Worm (Caenorhabditis elegans) whole organism, L4 larva: Measurements from ENCODE around the gene scrm-7.

Experiments
- D1046.2 ChIP-seq: fragments of 200-800 bp; sonication (Bioruptor generic); IDR thresholded peaks from 2 replicates; pipeline ENCODE4 v1.3.6; 2022; ENCODE audit warnings: missing genetic modification characterization, missing compliant biosample characterization
- F26F4.8 ChIP-seq: fragments of 200-800 bp; sonication (Bioruptor generic); conservative IDR thresholded peaks from 2 replicates; pipeline ENCODE4 v1.3.6; 2022; ENCODE audit warnings: missing genetic modification characterization, missing compliant biosample characterization
- F44E2.7 ChIP-seq: fragments of 200-800 bp; sonication (Bioruptor generic); IDR thresholded peaks from 2 replicates; pipeline ENCODE4 v2.1.2; 2022; ENCODE audit warnings: missing genetic modification characterization, missing compliant biosample characterization
- T26A8.4 ChIP-seq: fragments of 200-800 bp; sonication (Bioruptor generic); IDR thresholded peaks from 2 replicates; pipeline ENCODE4 v1.3.6; 2022; ENCODE audit warnings: missing genetic modification characterization, missing compliant biosample characterization
- ZK337.2 ChIP-seq: fragments of 200-800 bp; sonication (Bioruptor generic); IDR thresholded peaks from 2 replicates; pipeline ENCODE4 v1.3.6; 2022; ENCODE audit warnings: missing genetic modification reagents, missing genetic modification characterization, missing compliant biosample characterization
- ZK546.5 ChIP-seq, 2 experiments: sonication (generic microtip); optimal IDR thresholded peaks; 2 replicates each; lab custom pipeline; 2017; ENCODE audit warnings: missing biosample characterization in 2 of 2, missing genetic modification characterization in 2 of 2
- aha-1 ChIP-seq: fragments of 150-350 bp; peaks from one replicate; lab custom pipeline; 2014; ENCODE audit warnings: missing biosample characterization, missing genetic modification characterization
- aly-2 ChIP-seq: sonication (generic microtip); optimal IDR thresholded peaks from 2 replicates; lab custom pipeline; 2018; ENCODE audit warnings: missing biosample characterization, missing genetic modification characterization
- ama-1 ChIP-seq: fragments of 150-350 bp; optimal IDR thresholded peaks from 2 replicates; lab custom pipeline; 2014; ENCODE audit warnings: inconsistent platforms, mixed read lengths
- ceh-20 ChIP-seq: fragments of 200-800 bp; sonication (Bioruptor generic); IDR thresholded peaks from 2 replicates; pipeline ENCODE4 v1.3.6; 2022; ENCODE audit warnings: missing genetic modification reagents, missing genetic modification characterization, missing compliant biosample characterization
- ceh-28 ChIP-seq: fragments of 150-350 bp; optimal IDR thresholded peaks from 2 replicates; lab custom pipeline; 2014; ENCODE audit warnings: missing biosample characterization, missing genetic modification reagents, missing genetic modification characterization
- ceh-32 ChIP-seq: sonication (generic microtip); optimal IDR thresholded peaks from 2 replicates; lab custom pipeline; 2016; ENCODE audit warnings: mild to moderate bottlenecking, missing genetic modification characterization, missing compliant biosample characterization; ENCODE audit not compliant: poor library complexity
- ceh-44 ChIP-seq: fragments of 200-800 bp; sonication (Bioruptor generic); IDR thresholded peaks from 2 replicates; pipeline ENCODE4 v1.3.6; 2022; ENCODE audit warnings: missing genetic modification reagents, missing genetic modification characterization, missing compliant biosample characterization
- ceh-82 ChIP-seq: sonication (generic microtip); optimal IDR thresholded peaks from 2 replicates; lab custom pipeline; 2017; ENCODE audit warnings: missing biosample characterization, missing genetic modification characterization
- daf-16 ChIP-seq, 3 experiments: sonication (generic microtip); optimal IDR thresholded peaks; 2 replicates each; lab custom pipeline; 2016 to 2017; ENCODE audit warnings: missing genetic modification characterization in 3 of 3, missing genetic modification reagents in 3 of 3, mild to moderate bottlenecking in 2 of 3, missing compliant biosample characterization in 2 of 3, missing biosample characterization in 1 of 3, moderate library complexity in 1 of 3
- daf-19 ChIP-seq: fragments of 200-800 bp; sonication (Bioruptor generic); conservative IDR thresholded peaks from 2 replicates; pipeline ENCODE4 v1.3.6; 2022; ENCODE audit warnings: missing genetic modification characterization, missing compliant biosample characterization
- dmd-9 ChIP-seq: fragments of 200-800 bp; sonication (Bioruptor generic); IDR thresholded peaks from 2 replicates; pipeline ENCODE4 v1.3.6; 2022; ENCODE audit warnings: missing genetic modification reagents, missing genetic modification characterization, missing compliant biosample characterization
- dpl-1 ChIP-seq: fragments of 150-350 bp; optimal IDR thresholded peaks from 2 replicates; lab custom pipeline; 2014; ENCODE audit warnings: missing biosample characterization, missing genetic modification reagents, missing genetic modification characterization
- jun-1 ChIP-seq: fragments of 150-350 bp; optimal IDR thresholded peaks from 2 replicates; lab custom pipeline; 2014; ENCODE audit warnings: missing biosample characterization, missing genetic modification reagents, missing genetic modification characterization
- lim-7 ChIP-seq: fragments of 200-800 bp; sonication (Bioruptor generic); IDR thresholded peaks from 2 replicates; pipeline ENCODE4 v1.3.6; 2022; ENCODE audit warnings: missing genetic modification characterization, missing compliant biosample characterization
- lin-15B ChIP-seq: fragments of 150-350 bp; sonication (generic microtip); optimal IDR thresholded peaks from 3 replicates; lab custom pipeline; 2014; ENCODE audit warnings: missing biosample characterization, missing genetic modification characterization
- lir-3 ChIP-seq: sonication (generic microtip); optimal IDR thresholded peaks from 2 replicates; lab custom pipeline; 2016; ENCODE audit warnings: mild to moderate bottlenecking, missing genetic modification characterization, missing compliant biosample characterization
- mes-2 ChIP-seq: sonication (generic microtip); optimal IDR thresholded peaks from 2 replicates; lab custom pipeline; 2016; ENCODE audit warnings: missing genotype, mild to moderate bottlenecking, missing genetic modification characterization, missing compliant biosample characterization; ENCODE audit not compliant: poor library complexity, severe bottlenecking
- nhr-102 ChIP-seq: sonication (generic microtip); optimal IDR thresholded peaks from 2 replicates; lab custom pipeline; 2016; ENCODE audit warnings: mild to moderate bottlenecking, missing genetic modification characterization, moderate library complexity, missing compliant biosample characterization
- nhr-11 ChIP-seq: fragments of 150-350 bp; optimal IDR thresholded peaks from 2 replicates; lab custom pipeline; 2014; ENCODE audit warnings: missing biosample characterization, missing genetic modification characterization
- nhr-25 ChIP-seq: sonication (generic microtip); optimal IDR thresholded peaks from 2 replicates; lab custom pipeline; 2017; ENCODE audit warnings: missing genetic modification characterization, mild to moderate bottlenecking, missing compliant biosample characterization, antibody characterized with exemption, moderate library complexity, borderline replicate concordance; ENCODE audit not compliant: insufficient read depth
- nhr-28 ChIP-seq: fragments of 150-350 bp; optimal IDR thresholded peaks from 2 replicates; lab custom pipeline; 2014; ENCODE audit warnings: missing biosample characterization, missing genetic modification characterization
- nhr-41 ChIP-seq: fragments of 200-800 bp; sonication (Bioruptor generic); IDR thresholded peaks from 2 replicates; pipeline ENCODE4 v1.3.6; 2022; ENCODE audit warnings: missing genetic modification reagents, missing genetic modification characterization, missing compliant biosample characterization
- nhr-6 ChIP-seq: fragments of 150-350 bp; optimal IDR thresholded peaks from 2 replicates; lab custom pipeline; 2014; ENCODE audit warnings: missing biosample characterization, missing genetic modification characterization
- pha-4 ChIP-seq, 2 experiments: fragments of 150-350 bp in 1 of 2; fragments of 200-800 bp in 1 of 2; sonication (Bioruptor generic) in 1 of 2; IDR thresholded peaks in 1 of 2; optimal IDR thresholded peaks in 1 of 2; 2 replicates each; pipeline versions ENCODE4 v1.3.6 to Lab custom; 2014 to 2022; ENCODE audit warnings: missing genetic modification characterization in 2 of 2, missing genetic modification reagents in 2 of 2, missing biosample characterization in 1 of 2, missing compliant biosample characterization in 1 of 2
- rbr-2 ChIP-seq: sonication (generic microtip); optimal IDR thresholded peaks from 2 replicates; lab custom pipeline; 2016; ENCODE audit warnings: missing genotype, missing genetic modification characterization, missing compliant biosample characterization
- skn-1 ChIP-seq: fragments of 150-350 bp; optimal IDR thresholded peaks from 2 replicates; lab custom pipeline; 2014; ENCODE audit warnings: missing biosample characterization, missing genetic modification characterization
- spr-3 ChIP-seq: fragments of 200-800 bp; sonication (Bioruptor generic); optimal IDR thresholded peaks from 2 replicates; lab custom pipeline; 2018; ENCODE audit warnings: mild to moderate bottlenecking, missing genetic modification characterization, missing compliant biosample characterization
- tra-1 ChIP-seq: fragments of 200-800 bp; sonication (Bioruptor generic); IDR thresholded peaks from 2 replicates; pipeline ENCODE4 v1.3.6; 2022; ENCODE audit warnings: missing genetic modification reagents, missing genetic modification characterization, missing compliant biosample characterization
- unc-39 ChIP-seq: sonication (generic microtip); optimal IDR thresholded peaks from 2 replicates; lab custom pipeline; 2017; ENCODE audit warnings: missing biosample characterization, missing genetic modification characterization
- unc-62 ChIP-seq, 3 experiments: fragments of 150-350 bp in 1 of 3; sonication (generic microtip); optimal IDR thresholded peaks in 2 of 3; peaks in 1 of 3; 1 replicate in 1 of 3; 2 replicates in 2 of 3; lab custom pipeline; 2014 to 2017; ENCODE audit warnings: missing biosample characterization in 3 of 3, missing genetic modification characterization in 3 of 3, missing genetic modification reagents in 3 of 3, missing genotype in 1 of 3
- zip-11 ChIP-seq: fragments of 200-800 bp; sonication (Bioruptor generic); IDR thresholded peaks from 2 replicates; pipeline ENCODE4 v1.3.6; 2022; ENCODE audit warnings: missing genetic modification characterization, missing compliant biosample characterization
- ztf-11 ChIP-seq: fragments of 150-350 bp; optimal IDR thresholded peaks from 2 replicates; lab custom pipeline; 2014; ENCODE audit warnings: missing biosample characterization, missing genetic modification characterization

Gene scrm-7

ce11 chrV:14800402-14800801, 20.9 kb upstream of the scrm-7 start:
- TF ChIP-seq ZK337.2 (GFP tag; lab: Robert Waterston, UW): no peak
- TF ChIP-seq lim-7 (GFP tag; lab: Robert Waterston, UW): no peak
- no peak for TF ChIP-seq nhr-102 (tag; lab: Kevin White, UChicago)
- TF ChIP-seq aha-1: no peak
- no peak for TF ChIP-seq unc-39 (tag; lab: Kevin White, UChicago)
- TF ChIP-seq daf-16 (GFP tag; optimal IDR thresholded peaks at IDR 0.05; lab: Kevin White, UChicago): peak in 1 of 2 experiments; percentile 8
- no peak for TF ChIP-seq daf-16 (tag; optimal IDR thresholded peaks at IDR 0.05; lab: Kevin White, UChicago)
- TF ChIP-seq F26F4.8 (GFP tag; lab: Robert Waterston, UW): no peak
- no peak for TF ChIP-seq nhr-25
- TF ChIP-seq daf-19 (GFP tag; lab: Robert Waterston, UW): no peak
- no peak for TF ChIP-seq unc-62 (GFP tag; optimal IDR thresholded peaks at IDR 0.05 in 1 of 2; lab: Kevin White, UChicago)
- TF ChIP-seq unc-62 (tag; optimal IDR thresholded peaks at IDR 0.05; lab: Kevin White, UChicago): no peak
- TF ChIP-seq ZK546.5 (tag; optimal IDR thresholded peaks at IDR 0.05; lab: Kevin White, UChicago): no peak
- no peak for TF ChIP-seq zip-11 (GFP tag; lab: Robert Waterston, UW)
- TF ChIP-seq D1046.2 (GFP tag; lab: Robert Waterston, UW): no peak
- no peak for TF ChIP-seq T26A8.4 (GFP tag; lab: Robert Waterston, UW)
- TF ChIP-seq mes-2 (tag; lab: Kevin White, UChicago): no peak
- no peak for TF ChIP-seq ceh-82
- TF ChIP-seq lir-3 (tag; lab: Kevin White, UChicago): no peak
- no peak for TF ChIP-seq ceh-20 (GFP tag; lab: Robert Waterston, UW)
- peak; percentile 41 for TF ChIP-seq nhr-28 (tag; lab: Kevin White, UChicago)
- no peak for TF ChIP-seq ceh-44 (GFP tag; lab: Robert Waterston, UW)
- no peak for TF ChIP-seq ceh-32 (tag; lab: Kevin White, UChicago)
- no peak for TF ChIP-seq nhr-41 (GFP tag; lab: Robert Waterston, UW)
- peak; percentile 35 for TF ChIP-seq nhr-11
- TF ChIP-seq aly-2: no peak
- TF ChIP-seq rbr-2: no peak
- TF ChIP-seq ceh-28 (tag; lab: Kevin White, UChicago): no peak

ce11 chrV:14797886-14798285, 18.3 kb upstream of the scrm-7 start:
- TF ChIP-seq ceh-82: no peak
- no peak for TF ChIP-seq nhr-6 (tag; lab: Kevin White, UChicago)
- TF ChIP-seq ama-1: no peak
- TF ChIP-seq ceh-44 (GFP tag; lab: Robert Waterston, UW): no peak
- TF ChIP-seq nhr-102 (tag; lab: Kevin White, UChicago): no peak

- no peak for TF ChIP-seq lin-15B (tag; lab: Kevin White, UChicago)
- TF ChIP-seq nhr-11: no peak
- no peak for TF ChIP-seq tra-1 (GFP tag; lab: Robert Waterston, UW)
- no peak for TF ChIP-seq ZK546.5 (tag; optimal IDR thresholded peaks at IDR 0.05; lab: Kevin White, UChicago)
- no peak for TF ChIP-seq zip-11 (GFP tag; lab: Robert Waterston, UW)
- no peak for TF ChIP-seq ztf-11
- no peak for TF ChIP-seq rbr-2
- TF ChIP-seq F44E2.7 (GFP tag; lab: Robert Waterston, UW): no peak
- TF ChIP-seq jun-1: no peak
- TF ChIP-seq spr-3 (GFP tag; lab: Kevin White, UChicago): no peak
- no peak for TF ChIP-seq skn-1 (tag; lab: Kevin White, UChicago)
- no peak for TF ChIP-seq dpl-1 (GFP tag; lab: Kevin White, UChicago)
- TF ChIP-seq daf-19 (GFP tag; lab: Robert Waterston, UW): no peak
- no peak for TF ChIP-seq dmd-9 (GFP tag; lab: Robert Waterston, UW)
- no peak for TF ChIP-seq ZK337.2 (GFP tag; lab: Robert Waterston, UW)
- TF ChIP-seq nhr-6 (tag; lab: Kevin White, UChicago): no peak
- TF ChIP-seq pha-4 (GFP tag; IDR thresholded peaks at IDR 0.05; lab: Robert Waterston, UW): no peak
- no peak for TF ChIP-seq pha-4 (tag; optimal IDR thresholded peaks at IDR 0.05; lab: Kevin White, UChicago)
Observed at ce11 chrV:14793043-14793442, 13.5 kb upstream of the scrm-7 start.
